Worm (Caenorhabditis elegans) whole organism, L1 larva: ENCODE data around the gene ipla-1.

Experiments used
- C04F5.9 ChIP-seq: sonication (generic microtip); optimal IDR thresholded peaks from 2 replicates; lab custom pipeline; 2016; ENCODE audit warnings: missing genetic modification characterization, missing compliant biosample characterization
- C16A3.4 ChIP-seq: fragments of 150-350 bp; optimal IDR thresholded peaks from 2 replicates; lab custom pipeline; 2014; ENCODE audit warnings: missing biosample characterization, missing genetic modification characterization
- C34B4.2 ChIP-seq: sonication (generic microtip); optimal IDR thresholded peaks from 2 replicates; lab custom pipeline; 2017; ENCODE audit warnings: mild to moderate bottlenecking, missing genetic modification characterization, missing compliant biosample characterization
- F16B12.6 ChIP-seq: fragments of 150-350 bp; optimal IDR thresholded peaks from 2 replicates; lab custom pipeline; 2014; ENCODE audit warnings: missing biosample characterization, missing genetic modification characterization
- Y116A8C.19 ChIP-seq: sonication (generic microtip); optimal IDR thresholded peaks from 2 replicates; lab custom pipeline; 2016; ENCODE audit warnings: missing compliant biosample characterization, missing genetic modification characterization, borderline replicate concordance
- aha-1 ChIP-seq: fragments of 150-350 bp; optimal IDR thresholded peaks from 2 replicates; lab custom pipeline; 2014; ENCODE audit warnings: missing biosample characterization, missing genetic modification characterization
- ces-1 ChIP-seq: fragments of 150-350 bp; optimal IDR thresholded peaks from 2 replicates; lab custom pipeline; 2014; ENCODE audit warnings: missing biosample characterization, missing genetic modification reagents, missing genetic modification characterization
- dpl-1 ChIP-seq, 3 experiments: fragments of 150-350 bp in 2 of 3; sonication (generic microtip) in 1 of 3; optimal IDR thresholded peaks; 2 replicates each; lab custom pipeline; 2014 to 2017; ENCODE audit warnings: missing biosample characterization in 3 of 3, missing genetic modification characterization in 3 of 3, missing genetic modification reagents in 3 of 3
- efl-1 ChIP-seq, 4 experiments: fragments of 150-350 bp; optimal IDR thresholded peaks in 3 of 4; peaks in 1 of 4; 1 replicate in 1 of 4; 2 replicates in 3 of 4; lab custom pipeline; 2014; ENCODE audit warnings: missing biosample characterization in 2 of 4, missing genetic modification characterization in 2 of 4, missing genetic modification reagents in 2 of 4
- efl-3 ChIP-seq: fragments of 200-800 bp; sonication (Bioruptor generic); optimal IDR thresholded peaks from 2 replicates; lab custom pipeline; 2018; ENCODE audit warnings: mild to moderate bottlenecking, missing genetic modification characterization, missing compliant biosample characterization
- egl-13 ChIP-seq: sonication (generic microtip); optimal IDR thresholded peaks from 2 replicates; lab custom pipeline; 2016; ENCODE audit warnings: missing genotype, missing genetic modification reagents, missing genetic modification characterization, missing compliant biosample characterization
- elt-2 ChIP-seq: sonication (generic microtip); optimal IDR thresholded peaks from 2 replicates; lab custom pipeline; 2016; ENCODE audit warnings: missing genetic modification characterization, mild to moderate bottlenecking, inconsistent platforms, missing compliant biosample characterization, missing genetic modification reagents
- ets-5 ChIP-seq: fragments of 200-800 bp; sonication (Bioruptor generic); IDR thresholded peaks from 2 replicates; pipeline ENCODE4 v1.3.6; 2022; ENCODE audit warnings: missing genetic modification characterization, missing compliant biosample characterization
- fkh-10 ChIP-seq: sonication (generic microtip); optimal IDR thresholded peaks from 2 replicates; lab custom pipeline; 2017; ENCODE audit warnings: missing biosample characterization, missing genetic modification reagents, missing genetic modification characterization
- fkh-4 ChIP-seq: sonication (generic microtip); optimal IDR thresholded peaks from 2 replicates; lab custom pipeline; 2016; ENCODE audit warnings: missing compliant biosample characterization, missing genetic modification characterization, borderline replicate concordance
- hlh-17 ChIP-seq: fragments of 200-800 bp; sonication (Bioruptor generic); optimal IDR thresholded peaks from 2 replicates; lab custom pipeline; 2018; ENCODE audit warnings: missing genetic modification characterization, mild to moderate bottlenecking, missing compliant biosample characterization, moderate library complexity, borderline replicate concordance
- hlh-4 ChIP-seq: sonication (generic microtip); optimal IDR thresholded peaks from 2 replicates; lab custom pipeline; 2016; ENCODE audit warnings: mild to moderate bottlenecking, missing genetic modification characterization, missing compliant biosample characterization
- lin-14 ChIP-seq: fragments of 200-800 bp; sonication (Bioruptor generic); optimal IDR thresholded peaks from 2 replicates; lab custom pipeline; 2018; ENCODE audit warnings: mild to moderate bottlenecking, missing genetic modification characterization, moderate library complexity, missing compliant biosample characterization
- lin-15B ChIP-seq: fragments of 150-350 bp; sonication (generic microtip); optimal IDR thresholded peaks from 3 replicates; lab custom pipeline; 2014; ENCODE audit warnings: missing biosample characterization, missing genetic modification characterization
- lin-39 ChIP-seq: fragments of 150-350 bp; optimal IDR thresholded peaks from 2 replicates; lab custom pipeline; 2014; ENCODE audit warnings: missing biosample characterization, missing genetic modification reagents, missing genetic modification characterization
- lir-3 ChIP-seq: sonication (generic microtip); optimal IDR thresholded peaks from 2 replicates; lab custom pipeline; 2016; ENCODE audit warnings: mild to moderate bottlenecking, missing genetic modification characterization, moderate library complexity, missing compliant biosample characterization; ENCODE audit not compliant: poor library complexity
- lsy-2 ChIP-seq, 2 experiments: fragments of 150-350 bp; optimal IDR thresholded peaks; 2 replicates each; lab custom pipeline; 2014; ENCODE audit warnings: missing biosample characterization in 2 of 2, missing genetic modification characterization in 2 of 2
- mdl-1 ChIP-seq, 2 experiments: fragments of 150-350 bp; optimal IDR thresholded peaks; 2 replicates each; lab custom pipeline; 2014 to 2017; ENCODE audit warnings: missing biosample characterization in 2 of 2, missing genetic modification characterization in 2 of 2, inconsistent platforms in 1 of 2
- nhr-11 ChIP-seq: fragments of 150-350 bp; optimal IDR thresholded peaks from 2 replicates; lab custom pipeline; 2014; ENCODE audit warnings: missing biosample characterization, missing genetic modification characterization
- nhr-19 ChIP-seq: fragments of 200-800 bp; sonication (Bioruptor generic); conservative IDR thresholded peaks from 2 replicates; pipeline ENCODE4 v1.3.6; 2022; ENCODE audit warnings: missing genetic modification characterization, missing compliant biosample characterization
- nhr-237 ChIP-seq: fragments of 150-350 bp; optimal IDR thresholded peaks from 2 replicates; lab custom pipeline; 2014; ENCODE audit warnings: missing biosample characterization, missing genetic modification characterization
- nhr-28 ChIP-seq: fragments of 150-350 bp; optimal IDR thresholded peaks from 2 replicates; lab custom pipeline; 2014; ENCODE audit warnings: missing biosample characterization, missing genetic modification characterization
- nhr-47 ChIP-seq: sonication (generic microtip); optimal IDR thresholded peaks from 2 replicates; lab custom pipeline; 2016; ENCODE audit warnings: mild to moderate bottlenecking, missing genetic modification characterization, moderate library complexity, missing compliant biosample characterization
- nhr-71 ChIP-seq: sonication (generic microtip); optimal IDR thresholded peaks from 2 replicates; lab custom pipeline; 2016; ENCODE audit warnings: mild to moderate bottlenecking, missing genetic modification characterization, moderate library complexity, missing compliant biosample characterization
- nhr-76 ChIP-seq: sonication (generic microtip); optimal IDR thresholded peaks from 2 replicates; lab custom pipeline; 2017; ENCODE audit warnings: missing biosample characterization, missing genetic modification characterization
- nhr-77 ChIP-seq: fragments of 150-350 bp; optimal IDR thresholded peaks from 2 replicates; lab custom pipeline; 2014; ENCODE audit warnings: missing biosample characterization, missing genetic modification characterization
- nhr-84 ChIP-seq: sonication (generic microtip); optimal IDR thresholded peaks from 2 replicates; lab custom pipeline; 2017; ENCODE audit warnings: missing biosample characterization, missing genetic modification characterization
- nhr-85 ChIP-seq: sonication (generic microtip); peaks from one replicate; lab custom pipeline; 2016; ENCODE audit warnings: missing genetic modification characterization, inconsistent platforms, missing compliant biosample characterization
- pag-3 ChIP-seq: sonication (generic microtip); optimal IDR thresholded peaks from 2 replicates; lab custom pipeline; 2017; ENCODE audit warnings: missing genetic modification characterization, mild to moderate bottlenecking, missing compliant biosample characterization, antibody characterized with exemption, borderline replicate concordance; ENCODE audit not compliant: insufficient read depth
- pax-3 ChIP-seq: fragments of 200-800 bp; sonication (Bioruptor generic); optimal IDR thresholded peaks from 2 replicates; lab custom pipeline; 2018; ENCODE audit warnings: mild to moderate bottlenecking, missing genetic modification characterization, moderate library complexity, missing compliant biosample characterization
- pqm-1 ChIP-seq: sonication (generic microtip); optimal IDR thresholded peaks from 3 replicates; lab custom pipeline; 2017; ENCODE audit warnings: missing biosample characterization, missing genetic modification characterization
- rnt-1 ChIP-seq: sonication (generic microtip); optimal IDR thresholded peaks from 2 replicates; lab custom pipeline; 2016; ENCODE audit warnings: mild to moderate bottlenecking, missing genetic modification characterization, moderate library complexity, missing compliant biosample characterization
- snpc-4 ChIP-seq: fragments of 150-350 bp; optimal IDR thresholded peaks from 2 replicates; lab custom pipeline; 2014; ENCODE audit warnings: missing biosample characterization, missing genetic modification characterization
- sox-4 ChIP-seq: sonication (generic microtip); optimal IDR thresholded peaks from 2 replicates; lab custom pipeline; 2016; ENCODE audit warnings: missing genetic modification characterization, missing compliant biosample characterization
- sup-37 ChIP-seq: fragments of 200-800 bp; sonication (Bioruptor generic); optimal IDR thresholded peaks from 2 replicates; lab custom pipeline; 2018; ENCODE audit warnings: mild to moderate bottlenecking, missing genetic modification characterization, missing compliant biosample characterization
- swsn-7 ChIP-seq: sonication (generic microtip); optimal IDR thresholded peaks from 2 replicates; lab custom pipeline; 2016; ENCODE audit warnings: missing genetic modification characterization, missing compliant biosample characterization
- tbx-2 ChIP-seq: sonication (generic microtip); optimal IDR thresholded peaks from 2 replicates; lab custom pipeline; 2016; ENCODE audit warnings: missing genetic modification characterization, missing compliant biosample characterization
- tlp-1 ChIP-seq: fragments of 150-350 bp; optimal IDR thresholded peaks from 2 replicates; lab custom pipeline; 2014; ENCODE audit warnings: missing biosample characterization, missing genetic modification characterization
- unc-130 ChIP-seq: fragments of 150-350 bp; optimal IDR thresholded peaks from 2 replicates; lab custom pipeline; 2017; ENCODE audit warnings: missing biosample characterization, missing genetic modification characterization, inconsistent platforms
- unc-86 ChIP-seq: sonication (generic microtip); optimal IDR thresholded peaks from 2 replicates; lab custom pipeline; 2016; ENCODE audit warnings: missing genetic modification characterization, missing compliant biosample characterization
- unc-98 ChIP-seq: fragments of 200-800 bp; sonication (Bioruptor generic); IDR thresholded peaks from 2 replicates; pipeline ENCODE4 v1.3.6; 2022; ENCODE audit warnings: missing genetic modification characterization, missing compliant biosample characterization
- vab-15 ChIP-seq: sonication (generic microtip); optimal IDR thresholded peaks from 2 replicates; lab custom pipeline; 2017; ENCODE audit warnings: missing genotype, mild to moderate bottlenecking, missing genetic modification characterization, missing compliant biosample characterization
- zip-4 ChIP-seq: fragments of 200-800 bp; sonication (Bioruptor generic); optimal IDR thresholded peaks from 2 replicates; lab custom pipeline; 2018; ENCODE audit warnings: mild to moderate bottlenecking, missing genetic modification characterization, moderate library complexity, missing compliant biosample characterization
- ztf-11 ChIP-seq, 2 experiments: sonication (generic microtip); optimal IDR thresholded peaks; 2 replicates each; lab custom pipeline; 2016 to 2017; ENCODE audit warnings: missing genetic modification characterization in 2 of 2, missing biosample characterization in 1 of 2, missing compliant biosample characterization in 1 of 2

The ipla-1 gene

ce11 chrII:4608073-4608472 is 6.9 kb upstream of the ipla-1 start, which contains the start of gene F35D11.3:
TSS of gene F35D11.3 (plus strand) at chrII:4608372.
- TF ChIP-seq fkh-10 (peak; percentile 87), nhr-11 (tag; lab: Kevin White, UChicago) (no peak), mdl-1 (tag; optimal IDR thresholded peaks at IDR 0.05; lab: Kevin White, UChicago) (no peak), C34B4.2 (tag; lab: Kevin White, UChicago) (no peak), nhr-71 (tag; lab: Kevin White, UChicago) (no peak), C04F5.9 (tag; lab: Kevin White, UChicago) (no peak), egl-13 (no peak), nhr-47 (tag; lab: Kevin White, UChicago) (no peak), elt-2 (no peak), lin-14 (peak; percentile 17), swsn-7 (no peak)
- TF ChIP-seq, all 84 proteins: peak for 2

ce11 chrII:4606687-4607297 is 5.6 kb upstream of the ipla-1 start:
- TF ChIP-seq F16B12.6 (tag; lab: Kevin White, UChicago) (no peak), unc-86 (no peak), nhr-76 (tag; lab: Kevin White, UChicago) (no peak), ces-1 (peak; percentile 65), elt-2 (no peak), efl-3 (GFP tag; lab: Kevin White, UChicago) (no peak), unc-130 (tag; lab: Kevin White, UChicago) (no peak), rnt-1 (tag; lab: Kevin White, UChicago) (no peak), lin-39 (tag; lab: Kevin White, UChicago) (no peak), zip-4 (GFP tag; lab: Kevin White, UChicago) (no peak), ets-5 (GFP tag; lab: Robert Waterston, UW) (no peak), tlp-1 (no peak), egl-13 (no peak), lin-15B (tag; lab: Kevin White, UChicago) (no peak), lir-3 (no peak), dpl-1 (GFP tag; optimal IDR thresholded peaks at IDR 0.05; lab: Kevin White, UChicago) (peak in 1 of 3 experiments; percentile 5), lin-14 (peak; percentile 66), nhr-28 (tag; lab: Kevin White, UChicago) (no peak), fkh-10 (peak; percentile 41), hlh-4 (no peak), nhr-77 (tag; lab: Kevin White, UChicago) (no peak), tbx-2 (no peak), efl-1 (optimal IDR thresholded peaks at IDR 0.05; lab: Kevin White, UChicago) (peak in 1 of 2 experiments; percentile 7), efl-1 (GFP tag; optimal IDR thresholded peaks at IDR 0.05 in 1 of 2; lab: Kevin White, UChicago) (no peak), aha-1 (tag; lab: Kevin White, UChicago) (no peak), sox-4 (tag; lab: Kevin White, UChicago) (no peak), C34B4.2 (tag; lab: Kevin White, UChicago) (no peak), snpc-4 (no peak), nhr-237 (tag; lab: Kevin White, UChicago) (no peak), lsy-2 (tag; optimal IDR thresholded peaks at IDR 0.05; lab: Kevin White, UChicago) (no peak), vab-15 (tag; lab: Kevin White, UChicago) (no peak), nhr-84 (tag; lab: Kevin White, UChicago) (no peak), unc-98 (GFP tag; lab: Robert Waterston, UW) (no peak), pax-3 (tag; lab: Kevin White, UChicago) (no peak), fkh-4 (tag; lab: Kevin White, UChicago) (no peak), pqm-1 (tag; lab: Kevin White, UChicago) (no peak), ztf-11 (tag; optimal IDR thresholded peaks at IDR 0.05; lab: Kevin White, UChicago) (no peak), pag-3 (tag; lab: Kevin White, UChicago) (no peak), nhr-85 (tag; lab: Kevin White, UChicago) (peak; percentile 31), nhr-19 (no peak), Y116A8C.19 (tag; lab: Kevin White, UChicago) (no peak), C16A3.4 (tag; lab: Kevin White, UChicago) (no peak), sup-37 (GFP tag; lab: Kevin White, UChicago) (no peak), hlh-17 (GFP tag; lab: Kevin White, UChicago) (no peak), nhr-11 (tag; lab: Kevin White, UChicago) (no peak)
